Fruit fly (Drosophila melanogaster) whole organism, adult: ENCODE data around the gene CG4115.
A peak's percentile ranks its signal among the peaks of the same experiment; 100 is the strongest.

Experiments used
- CG11617 ChIP-seq: fragments of 200-800 bp; sonication (Bioruptor generic); optimal IDR thresholded peaks from 2 replicates; lab custom pipeline; 2017; ENCODE audit warnings: mild to moderate bottlenecking, missing biosample characterization, missing genetic modification reagents, missing genetic modification characterization
- CG14711 ChIP-seq: fragments of 200-800 bp; sonication (Bioruptor generic); optimal IDR thresholded peaks from 2 replicates; lab custom pipeline; 2018; ENCODE audit warnings: missing biosample characterization, mild to moderate bottlenecking, missing genetic modification characterization, moderate library complexity
- CG1620 ChIP-seq: fragments of 200-800 bp; sonication (Bioruptor generic); optimal IDR thresholded peaks from 2 replicates; lab custom pipeline; 2016; ENCODE audit warnings: missing biosample characterization, missing genetic modification characterization
- CG5204 ChIP-seq: fragments of 200-800 bp; sonication (Bioruptor generic); optimal IDR thresholded peaks from 2 replicates; lab custom pipeline; 2016; ENCODE audit warnings: missing biosample characterization, missing genetic modification characterization
- Clk ChIP-seq: fragments of 200-800 bp; sonication (Bioruptor generic); optimal IDR thresholded peaks from 2 replicates; lab custom pipeline; 2017; ENCODE audit warnings: missing biosample characterization, missing genetic modification characterization
- Crg-1 ChIP-seq: fragments of 200-800 bp; sonication (Bioruptor generic); optimal IDR thresholded peaks from 2 replicates; lab custom pipeline; 2016; ENCODE audit warnings: missing biosample characterization, missing genetic modification characterization
- Hr96 ChIP-seq: fragments of 200-800 bp; sonication (Bioruptor generic); optimal IDR thresholded peaks from 2 replicates; lab custom pipeline; 2016; ENCODE audit warnings: missing biosample characterization, missing genetic modification characterization
- bab1 ChIP-seq: fragments of 200-800 bp; sonication (Bioruptor generic); optimal IDR thresholded peaks from 3 replicates; lab custom pipeline; 2019; ENCODE audit warnings: missing biosample characterization, mild to moderate bottlenecking, missing genetic modification characterization, moderate library complexity
- kay ChIP-seq: fragments of 200-800 bp; sonication (Bioruptor generic); peaks from one replicate; lab custom pipeline; 2016; ENCODE audit warnings: missing biosample characterization, missing genetic modification characterization, borderline replicate concordance
- ovo ChIP-seq: fragments of 200-800 bp; sonication (Bioruptor generic); optimal IDR thresholded peaks from 2 replicates; lab custom pipeline; 2016; ENCODE audit warnings: missing biosample characterization, missing genetic modification characterization
- pad ChIP-seq: fragments of 200-800 bp; sonication (Bioruptor generic); optimal IDR thresholded peaks from 3 replicates; lab custom pipeline; 2017; ENCODE audit warnings: missing biosample characterization, missing genetic modification characterization, mild to moderate bottlenecking, moderate library complexity, missing genetic modification reagents

- TF ChIP-seq CG5204 (no peak), Crg-1 (GFP tag; lab: Kevin White, UChicago) (no peak), Clk (no peak), bab1 (no peak), kay (peak; percentile 77), CG1620 (no peak), CG14711 (tag; lab: Kevin White, UChicago) (no peak), ovo (GFP tag; lab: Kevin White, UChicago) (no peak), CG11617 (GFP tag; lab: Kevin White, UChicago) (no peak), pad (no peak), Hr96 (GFP tag; lab: Kevin White, UChicago) (no peak)
Observed at dm6 chr3R:12405134-12405533, 45.3 kb downstream of the CG4115 start.
